Fruit fly (Drosophila melanogaster) whole organism, embryonic: Measurements from ENCODE around the gene CG5808.
A peak's percentile ranks its signal among the peaks of the same experiment; 100 is the strongest.

Source experiments
- Bdp1 ChIP-seq: fragments of 200-800 bp; sonication (Bioruptor generic); optimal IDR thresholded peaks from 3 replicates; lab custom pipeline; 2016; ENCODE audit warnings: missing biosample characterization, missing genetic modification characterization
- CG10209 ChIP-seq: fragments of 200-800 bp; sonication (Bioruptor generic); optimal IDR thresholded peaks from 3 replicates; lab custom pipeline; 2017; ENCODE audit warnings: missing biosample characterization, mild to moderate bottlenecking, missing genetic modification characterization, missing genetic modification reagents
- CG10565 ChIP-seq: fragments of 200-800 bp; sonication (Bioruptor generic); optimal IDR thresholded peaks from 3 replicates; lab custom pipeline; 2016; ENCODE audit warnings: missing biosample characterization, mild to moderate bottlenecking, missing genetic modification characterization
- CG11093 ChIP-seq: fragments of 200-800 bp; sonication (Bioruptor generic); IDR thresholded peaks from 3 replicates; pipeline ENCODE4 v1.3.6; 2022; ENCODE audit warnings: missing biosample characterization, missing genetic modification characterization
- CG12219 ChIP-seq: fragments of 200-800 bp; sonication (Bioruptor generic); optimal IDR thresholded peaks from 3 replicates; lab custom pipeline; 2018; ENCODE audit warnings: missing biosample characterization, mild to moderate bottlenecking, missing genetic modification characterization
- CG12299 ChIP-seq: fragments of 200-800 bp; sonication (Bioruptor generic); optimal IDR thresholded peaks from 2 replicates; lab custom pipeline; 2018; ENCODE audit warnings: missing biosample characterization, mild to moderate bottlenecking, missing genetic modification characterization
- CG12769 ChIP-seq: fragments of 200-800 bp; sonication (Bioruptor generic); optimal IDR thresholded peaks from 2 replicates; lab custom pipeline; 2019; ENCODE audit warnings: missing biosample characterization, mild to moderate bottlenecking, missing genetic modification characterization, moderate library complexity
- CG13287 ChIP-seq: fragments of 200-800 bp; sonication (Bioruptor generic); IDR thresholded peaks from 2 replicates; pipeline ENCODE4 v1.3.6; 2022; ENCODE audit warnings: missing biosample characterization, missing genetic modification characterization; ENCODE audit not compliant: partially characterized antibody
- CG15479 ChIP-seq: fragments of 200-800 bp; sonication (Bioruptor generic); optimal IDR thresholded peaks from 3 replicates; lab custom pipeline; 2019; ENCODE audit warnings: missing biosample characterization, mild to moderate bottlenecking, missing genetic modification characterization, moderate library complexity
- CG15696 ChIP-seq: fragments of 200-800 bp; sonication (Bioruptor generic); optimal IDR thresholded peaks from 2 replicates; lab custom pipeline; 2019; ENCODE audit warnings: missing biosample characterization, mild to moderate bottlenecking, missing genetic modification characterization, moderate library complexity
- CG2116 ChIP-seq: fragments of 200-800 bp; sonication (Bioruptor generic); optimal IDR thresholded peaks from 3 replicates; lab custom pipeline; 2018; ENCODE audit warnings: missing biosample characterization, mild to moderate bottlenecking, missing genetic modification characterization
- CG3281 ChIP-seq: fragments of 200-800 bp; sonication (Bioruptor generic); optimal IDR thresholded peaks from 3 replicates; lab custom pipeline; 2017; ENCODE audit warnings: missing biosample characterization, mild to moderate bottlenecking, missing genetic modification characterization
- CG3726 ChIP-seq: fragments of 200-800 bp; sonication (Bioruptor generic); IDR thresholded peaks from 3 replicates; pipeline ENCODE4, ENCODE4 v1.3.6; 2022; ENCODE audit warnings: missing biosample characterization, missing genetic modification characterization
- CG4360 ChIP-seq: fragments of 200-800 bp; sonication (Bioruptor generic); IDR thresholded peaks from 2 replicates; pipeline ENCODE4 v1.3.6; 2022; ENCODE audit warnings: missing biosample characterization, missing genetic modification characterization
- CG4707 ChIP-seq: fragments of 200-800 bp; sonication (Bioruptor generic); optimal IDR thresholded peaks from 2 replicates; lab custom pipeline; 2018; ENCODE audit warnings: missing biosample characterization, mild to moderate bottlenecking, missing genetic modification characterization, moderate library complexity
- CG8089 ChIP-seq: fragments of 200-800 bp; sonication (Bioruptor generic); optimal IDR thresholded peaks from 3 replicates; lab custom pipeline; 2016; ENCODE audit warnings: missing biosample characterization, missing genetic modification characterization
- CG9876 ChIP-seq: fragments of 200-800 bp; sonication (Bioruptor generic); optimal IDR thresholded peaks from 2 replicates; lab custom pipeline; 2016; ENCODE audit warnings: missing biosample characterization, missing genetic modification characterization
- CTCF ChIP-seq: fragments of 200-800 bp; sonication (Bioruptor generic); optimal IDR thresholded peaks from 2 replicates; lab custom pipeline; 2017; ENCODE audit warnings: missing biosample characterization, mild to moderate bottlenecking, missing genetic modification characterization, moderate library complexity
- CkIIα-i1 ChIP-seq: fragments of 200-800 bp; sonication (Bioruptor generic); IDR thresholded peaks from 2 replicates; pipeline ENCODE4 v1.3.6; 2022; ENCODE audit warnings: missing biosample characterization, missing genetic modification characterization
- CoRest ChIP-seq: fragments of 200-800 bp; sonication (Bioruptor generic); optimal IDR thresholded peaks from 3 replicates; lab custom pipeline; 2018; ENCODE audit warnings: missing biosample characterization, mild to moderate bottlenecking, missing genetic modification characterization, moderate library complexity
- Dbx ChIP-seq: fragments of 200-800 bp; sonication (Bioruptor generic); IDR thresholded peaks from 3 replicates; pipeline ENCODE4 v1.3.6; 2022; ENCODE audit warnings: missing biosample characterization, missing genetic modification characterization
- GATAe ChIP-seq: fragments of 200-800 bp; sonication (Bioruptor generic); conservative IDR thresholded peaks from 2 replicates; pipeline ENCODE4 v1.3.6; 2022; ENCODE audit warnings: missing biosample characterization, missing genetic modification characterization
- HmgD ChIP-seq: fragments of 200-800 bp; sonication (Bioruptor generic); optimal IDR thresholded peaks from 3 replicates; lab custom pipeline; 2016; ENCODE audit warnings: missing biosample characterization, missing genetic modification characterization
- Hmx ChIP-seq: fragments of 200-800 bp; sonication (Bioruptor generic); optimal IDR thresholded peaks from 2 replicates; lab custom pipeline; 2016; ENCODE audit warnings: missing biosample characterization, missing genetic modification characterization
- Mad ChIP-seq: fragments of 200-800 bp; sonication (Bioruptor generic); optimal IDR thresholded peaks from 2 replicates; lab custom pipeline; 2016; ENCODE audit warnings: missing biosample characterization, missing genetic modification characterization
- Max ChIP-seq: fragments of 200-800 bp; sonication (Bioruptor generic); optimal IDR thresholded peaks from 2 replicates; lab custom pipeline; 2016; ENCODE audit warnings: missing biosample characterization, mild to moderate bottlenecking, missing genetic modification characterization
- Med ChIP-seq: fragments of 200-800 bp; sonication (Bioruptor generic); peaks from one replicate; lab custom pipeline; 2016; ENCODE audit warnings: missing biosample characterization, missing genetic modification characterization, mild to moderate bottlenecking, inconsistent platforms, moderate library complexity
- Side ChIP-seq: fragments of 200-800 bp; sonication (Bioruptor generic); optimal IDR thresholded peaks from 2 replicates; lab custom pipeline; 2016; ENCODE audit warnings: missing biosample characterization, missing genetic modification characterization
- Stat92E ChIP-seq, 3 experiments: fragments of >200 bp in 2 of 3; fragments of 200-800 bp in 1 of 3; sonication (Bioruptor generic) in 1 of 3; optimal IDR thresholded peaks; 2 replicates each; lab custom pipeline; 2017 to 2019; ENCODE audit warnings: missing biosample characterization in 3 of 3, missing genetic modification characterization in 3 of 3, mild to moderate bottlenecking in 1 of 3, moderate library complexity in 1 of 3
- ap ChIP-seq: fragments of 200-800 bp; sonication (Bioruptor generic); IDR thresholded peaks from 2 replicates; pipeline ENCODE4 v1.3.6; 2022; ENCODE audit warnings: missing biosample characterization, missing genetic modification characterization
- ara ChIP-seq: fragments of 200-800 bp; sonication (Bioruptor generic); IDR thresholded peaks from 2 replicates; pipeline ENCODE4 v1.3.6; 2022; ENCODE audit warnings: missing biosample characterization, missing genetic modification characterization
- ase ChIP-seq: fragments of 200-800 bp; sonication (Bioruptor generic); IDR thresholded peaks from 3 replicates; pipeline ENCODE4 v1.3.6; 2022; ENCODE audit warnings: missing biosample characterization, missing genetic modification characterization
- cas ChIP-seq: fragments of 200-800 bp; sonication (Bioruptor generic); IDR thresholded peaks from 2 replicates; pipeline ENCODE4 v1.3.6; 2022; ENCODE audit warnings: missing biosample characterization, missing genetic modification characterization
- chif ChIP-seq, 2 experiments: fragments of 200-800 bp; sonication (Bioruptor generic); optimal IDR thresholded peaks; 3 replicates each; lab custom pipeline; 2016; ENCODE audit warnings: missing biosample characterization in 2 of 2, missing genetic modification characterization in 2 of 2
- chm ChIP-seq: fragments of 200-800 bp; sonication (Bioruptor generic); IDR thresholded peaks from 2 replicates; pipeline ENCODE4 v1.3.6; 2022; ENCODE audit warnings: missing biosample characterization, missing genetic modification characterization
- chn ChIP-seq: fragments of 200-800 bp; sonication (Bioruptor generic); optimal IDR thresholded peaks from 2 replicates; lab custom pipeline; 2016; ENCODE audit warnings: missing biosample characterization, missing genetic modification characterization
- croc ChIP-seq: fragments of 200-800 bp; sonication (Bioruptor generic); conservative IDR thresholded peaks from 3 replicates; pipeline ENCODE4 v1.3.6; 2022; ENCODE audit warnings: missing biosample characterization, missing genetic modification characterization
- fd64A ChIP-seq: fragments of 200-800 bp; sonication (Bioruptor generic); optimal IDR thresholded peaks from 3 replicates; lab custom pipeline; 2018; ENCODE audit warnings: missing biosample characterization, mild to moderate bottlenecking, missing genetic modification characterization
- inv ChIP-seq: fragments of 200-800 bp; sonication (Bioruptor generic); IDR thresholded peaks from 2 replicates; pipeline ENCODE4 v1.3.6; 2022; ENCODE audit warnings: missing biosample characterization, missing genetic modification characterization; ENCODE audit not compliant: partially characterized antibody
- kah ChIP-seq: fragments of 200-800 bp; sonication (Bioruptor generic); optimal IDR thresholded peaks from 2 replicates; lab custom pipeline; 2018; ENCODE audit warnings: missing biosample characterization, mild to moderate bottlenecking, missing genetic modification characterization
- nom ChIP-seq: fragments of 200-800 bp; sonication (Bioruptor generic); optimal IDR thresholded peaks from 2 replicates; lab custom pipeline; 2017; ENCODE audit warnings: missing biosample characterization, missing genetic modification characterization, mild to moderate bottlenecking, moderate library complexity, missing genetic modification reagents
- pita ChIP-seq: fragments of 200-800 bp; sonication (Bioruptor generic); optimal IDR thresholded peaks from 2 replicates; lab custom pipeline; 2017; ENCODE audit warnings: missing biosample characterization, mild to moderate bottlenecking, missing genetic modification characterization
- pros ChIP-seq: fragments of 200-800 bp; sonication (Bioruptor generic); optimal IDR thresholded peaks from 3 replicates; lab custom pipeline; 2019; ENCODE audit warnings: missing biosample characterization, mild to moderate bottlenecking, missing genetic modification characterization, moderate library complexity
- sc ChIP-seq, 3 experiments: fragments of >200 bp in 2 of 3; fragments of 200-800 bp in 1 of 3; sonication (Bioruptor generic) in 1 of 3; optimal IDR thresholded peaks; 2 replicates in 2 of 3; 3 replicates in 1 of 3; lab custom pipeline; 2017; ENCODE audit warnings: mild to moderate bottlenecking in 1 of 3, missing biosample characterization in 1 of 3, missing genetic modification characterization in 1 of 3, missing genetic modification reagents in 1 of 3
- scrt ChIP-seq: fragments of 200-800 bp; sonication (Bioruptor generic); optimal IDR thresholded peaks from 2 replicates; lab custom pipeline; 2018; ENCODE audit warnings: missing biosample characterization, mild to moderate bottlenecking, missing genetic modification characterization, moderate library complexity
- sna ChIP-seq: fragments of 200-800 bp; sonication (Bioruptor generic); IDR thresholded peaks from 2 replicates; pipeline ENCODE4 v1.3.6; 2022; ENCODE audit warnings: missing biosample characterization, missing genetic modification characterization; ENCODE audit not compliant: partially characterized antibody
- stwl ChIP-seq: fragments of 200-800 bp; sonication (Bioruptor generic); optimal IDR thresholded peaks from 3 replicates; lab custom pipeline; 2018; ENCODE audit warnings: missing biosample characterization, mild to moderate bottlenecking, missing genetic modification characterization, moderate library complexity
- trh ChIP-seq: fragments of 200-800 bp; sonication (Bioruptor generic); optimal IDR thresholded peaks from 2 replicates; lab custom pipeline; 2016; ENCODE audit warnings: missing biosample characterization, missing genetic modification characterization
- twi ChIP-seq: fragments of 200-800 bp; optimal IDR thresholded peaks from 2 replicates; lab custom pipeline; 2019; ENCODE audit warnings: missing biosample characterization, mild to moderate bottlenecking, missing genetic modification characterization, moderate library complexity
- tx ChIP-seq: fragments of 200-800 bp; sonication (Bioruptor generic); optimal IDR thresholded peaks from 2 replicates; lab custom pipeline; 2016; ENCODE audit warnings: missing biosample characterization, missing genetic modification characterization

The CG5808 gene

dm6 chr3R:24812987-24813636 is 3.7 kb downstream of the CG5808 start (continued):
- TF ChIP-seq CG3726 (GFP tag; lab: Robert Waterston, UW) = no peak
- 0 out of 2 replicates have a peak, but pooled peaks have one; percentile 20 for TF ChIP-seq chm (GFP tag; lab: Robert Waterston, UW)
- TF ChIP-seq sna = no peak
- TF ChIP-seq CG4360 = peak; percentile 99
- no peak for TF ChIP-seq CG10209 (GFP tag; lab: Kevin White, UChicago)
- TF ChIP-seq CG11093 (GFP tag; lab: Robert Waterston, UW) = no peak
- TF ChIP-seq Mad = no peak
- TF ChIP-seq fd64A (GFP tag; lab: Kevin White, UChicago) = no peak
- TF ChIP-seq CoRest (tag; lab: Kevin White, UChicago) = no peak
- peak; percentile 58 for TF ChIP-seq CG15479 (GFP tag; lab: Kevin White, UChicago)
- TF ChIP-seq croc = no peak
- TF ChIP-seq CG10565 (GFP tag; lab: Kevin White, UChicago) = no peak
- TF ChIP-seq Bdp1 (GFP tag; lab: Kevin White, UChicago) = no peak
- peak; percentile 71 for TF ChIP-seq Med (GFP tag; lab: Kevin White, UChicago)
- peak; percentile 28 for TF ChIP-seq twi
- TF ChIP-seq pita (GFP tag; lab: Kevin White, UChicago) = no peak
- TF ChIP-seq kah = peak; percentile 87
- no peak for TF ChIP-seq stwl (tag; lab: Kevin White, UChicago)
- TF ChIP-seq ase (GFP tag; lab: Robert Waterston, UW) = no peak
- TF ChIP-seq CG13287 (GFP tag; lab: Robert Waterston, UW) = no peak
- TF ChIP-seq HmgD (GFP tag; lab: Kevin White, UChicago) = no peak
- TF ChIP-seq CG12769 = peak; percentile 4
- TF ChIP-seq CG3281 = no peak
- TF ChIP-seq scrt (GFP tag; lab: Kevin White, UChicago) = peak; percentile 81
- no peak for TF ChIP-seq CkIIα-i1 (GFP tag; lab: Robert Waterston, UW)
- TF ChIP-seq CG12219 (GFP tag; lab: Kevin White, UChicago) = no peak
- no peak for TF ChIP-seq CG8089
- TF ChIP-seq chif (GFP tag; optimal IDR thresholded peaks at IDR 0.05; lab: Kevin White, UChicago) = no peak
- no peak for TF ChIP-seq ara (GFP tag; lab: Robert Waterston, UW)
- TF ChIP-seq CG9876 = no peak
- TF ChIP-seq GATAe (GFP tag; lab: Robert Waterston, UW) = no peak
- TF ChIP-seq nom (GFP tag; lab: Kevin White, UChicago) = no peak
- peak; percentile 34 for TF ChIP-seq pros
- TF ChIP-seq CG2116 (GFP tag; lab: Kevin White, UChicago) = no peak
- TF ChIP-seq CTCF (GFP tag; lab: Kevin White, UChicago) = no peak
- no peak for TF ChIP-seq ap (GFP tag; lab: Robert Waterston, UW)
- no peak for TF ChIP-seq Max
- TF ChIP-seq CG12299 (tag; lab: Kevin White, UChicago) = no peak
- no peak for TF ChIP-seq CG15696 (tag; lab: Kevin White, UChicago)
- TF ChIP-seq cas (GFP tag; lab: Robert Waterston, UW) = no peak
- no peak for TF ChIP-seq Dbx (GFP tag; lab: Robert Waterston, UW)
- TF ChIP-seq inv (GFP tag; lab: Robert Waterston, UW) = no peak
- no peak for TF ChIP-seq Side (GFP tag; lab: Kevin White, UChicago)
- no peak for TF ChIP-seq Hmx (GFP tag; lab: Kevin White, UChicago)
- no peak for TF ChIP-seq sc (optimal IDR thresholded peaks at IDR 0.05; lab: Kevin White, UChicago)
- TF ChIP-seq sc (GFP tag; optimal IDR thresholded peaks at IDR 0.05; lab: Kevin White, UChicago) = no peak
- TF ChIP-seq Stat92E (GFP tag; optimal IDR thresholded peaks at IDR 0.05; lab: Kevin White, UChicago) = no peak
- no peak for TF ChIP-seq chn (GFP tag; lab: Kevin White, UChicago)
- no peak for TF ChIP-seq trh (GFP tag; lab: Kevin White, UChicago)
- TF ChIP-seq CG4707 (GFP tag; lab: Kevin White, UChicago) = no peak
- no peak for TF ChIP-seq tx (GFP tag; lab: Kevin White, UChicago)
